Worm (Caenorhabditis elegans) whole organism, L4/young adult: ENCODE data around the gene srh-132.

Source experiments
- W03F9.2 ChIP-seq: fragments of 150-350 bp; optimal IDR thresholded peaks from 2 replicates; lab custom pipeline; 2014; ENCODE audit warnings: missing biosample characterization, missing genetic modification characterization
- him-1 ChIP-seq: sonication (generic microtip); optimal IDR thresholded peaks from 2 replicates; lab custom pipeline; 2016; ENCODE audit warnings: missing genotype, missing genetic modification reagents, missing genetic modification characterization, missing compliant biosample characterization

DNA sequence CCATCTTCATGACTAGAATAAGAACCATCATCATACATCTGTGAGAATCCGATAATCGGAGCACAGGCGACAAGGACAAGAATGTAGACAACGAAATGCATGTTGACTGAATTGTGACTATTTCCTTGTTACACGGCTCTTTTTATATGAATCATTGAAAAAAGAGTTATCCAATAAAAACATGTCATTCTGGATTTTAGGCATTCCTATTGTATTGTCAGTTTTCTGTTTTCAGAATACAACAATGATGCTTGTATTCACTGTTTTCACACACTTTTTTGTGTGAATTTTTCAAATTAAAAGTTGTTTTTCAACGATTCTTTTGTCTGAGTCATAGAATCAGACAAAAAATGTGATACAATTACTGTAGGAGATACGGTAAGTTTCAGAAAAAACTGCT, 26.4 kb downstream of the srh-132 start, which contains the start of gene F20E11.18:
- no peak for TF ChIP-seq W03F9.2 (tag; lab: Kevin White, UChicago)
- TF ChIP-seq him-1 (tag; lab: Kevin White, UChicago), result no peak
